Worm (Caenorhabditis elegans) whole organism, midembryonic: ENCODE data around the gene garr-1.
A peak's percentile ranks its signal among the peaks of the same experiment; 100 is the strongest.

ENCODE experiments used
- T22C8.4 ChIP-seq: fragments of 200-800 bp; sonication (Bioruptor generic); IDR thresholded peaks from 2 replicates; pipeline ENCODE4 v1.3.6; 2022; ENCODE audit warnings: missing genetic modification characterization, missing compliant biosample characterization
- cog-1 ChIP-seq: sonication (generic microtip); optimal IDR thresholded peaks from 2 replicates; lab custom pipeline; 2016; ENCODE audit warnings: missing genetic modification characterization, missing compliant biosample characterization
- flt-1 ChIP-seq: fragments of 200-800 bp; sonication (Bioruptor generic); IDR thresholded peaks from 2 replicates; pipeline ENCODE4 v1.3.6; 2022; ENCODE audit warnings: missing genetic modification characterization, missing compliant biosample characterization
- klf-2 ChIP-seq: fragments of 200-800 bp; sonication (Bioruptor generic); conservative IDR thresholded peaks from 2 replicates; pipeline ENCODE4 v1.3.6; 2022; ENCODE audit warnings: missing genetic modification reagents, missing genetic modification characterization, missing compliant biosample characterization
- med-1 ChIP-seq: sonication (generic microtip); optimal IDR thresholded peaks from 2 replicates; lab custom pipeline; 2017; ENCODE audit warnings: missing genetic modification characterization, mild to moderate bottlenecking, missing compliant biosample characterization, antibody characterized with exemption, missing genetic modification reagents; ENCODE audit not compliant: insufficient read depth
- ref-1 ChIP-seq: fragments of 200-800 bp; sonication (Bioruptor generic); conservative IDR thresholded peaks from 2 replicates; pipeline ENCODE4 v1.3.6; 2022; ENCODE audit warnings: missing genetic modification reagents, missing genetic modification characterization, missing compliant biosample characterization
- tab-1 ChIP-seq: fragments of 200-800 bp; sonication (Bioruptor generic); IDR thresholded peaks from 2 replicates; pipeline ENCODE4 v1.3.6; 2022; ENCODE audit warnings: missing genetic modification characterization, missing compliant biosample characterization
- ztf-23 ChIP-seq: fragments of 200-800 bp; sonication (Bioruptor generic); IDR thresholded peaks from 2 replicates; pipeline ENCODE4 v1.3.6; 2022; ENCODE audit warnings: missing genetic modification reagents, missing genetic modification characterization, missing compliant biosample characterization
- ztf-29 ChIP-seq: fragments of 200-800 bp; sonication (Bioruptor generic); IDR thresholded peaks from 2 replicates; pipeline ENCODE4 v1.3.6; 2022; ENCODE audit warnings: missing genetic modification reagents, missing genetic modification characterization, missing compliant biosample characterization

The garr-1 gene

ce11 chrIV:425995-426394, at the start of gene garr-1:
Gene garr-1, plus strand, starts transcription at chrIV:426168.
- TF ChIP-seq ztf-23 (no peak), flt-1 (GFP tag; lab: Robert Waterston, UW) (no peak), T22C8.4 (GFP tag; lab: Robert Waterston, UW) (no peak)

- TF ChIP-seq T22C8.4 (GFP tag; lab: Robert Waterston, UW) (no peak), ref-1 (GFP tag; lab: Robert Waterston, UW) (no peak), med-1 (GFP tag; lab: Kevin White, UChicago) (no peak), tab-1 (GFP tag; lab: Robert Waterston, UW) (no peak), ztf-23 (no peak), flt-1 (GFP tag; lab: Robert Waterston, UW) (no peak), klf-2 (GFP tag; lab: Robert Waterston, UW) (no peak), ztf-29 (GFP tag; lab: Robert Waterston, UW) (no peak), cog-1 (tag; lab: Kevin White, UChicago) (no peak)
Observed at ce11 chrIV:377791-378190, 48.2 kb upstream of the garr-1 start.

- no peak for TF ChIP-seq ref-1 (GFP tag; lab: Robert Waterston, UW)
- no peak for TF ChIP-seq flt-1 (GFP tag; lab: Robert Waterston, UW)
- no peak for TF ChIP-seq cog-1 (tag; lab: Kevin White, UChicago)
- TF ChIP-seq klf-2 (GFP tag; lab: Robert Waterston, UW) = no peak
- TF ChIP-seq med-1 (GFP tag; lab: Kevin White, UChicago) = no peak
- no peak for TF ChIP-seq ztf-23
- no peak for TF ChIP-seq ztf-29 (GFP tag; lab: Robert Waterston, UW)
- no peak for TF ChIP-seq T22C8.4 (GFP tag; lab: Robert Waterston, UW)
- no peak for TF ChIP-seq tab-1 (GFP tag; lab: Robert Waterston, UW)
Observed at ce11 chrIV:378367-378766, 47.6 kb upstream of the garr-1 start.

ce11 chrIV:378838-379237, 47.1 kb upstream of the garr-1 start:
- no peak for TF ChIP-seq ztf-29 (GFP tag; lab: Robert Waterston, UW)
- no peak for TF ChIP-seq med-1 (GFP tag; lab: Kevin White, UChicago)
- TF ChIP-seq cog-1 (tag; lab: Kevin White, UChicago) = no peak
- no peak for TF ChIP-seq ref-1 (GFP tag; lab: Robert Waterston, UW)
- no peak for TF ChIP-seq ztf-23
- no peak for TF ChIP-seq tab-1 (GFP tag; lab: Robert Waterston, UW)
- TF ChIP-seq klf-2 (GFP tag; lab: Robert Waterston, UW) = no peak
- no peak for TF ChIP-seq T22C8.4 (GFP tag; lab: Robert Waterston, UW)
- no peak for TF ChIP-seq flt-1 (GFP tag; lab: Robert Waterston, UW)

- TF ChIP-seq med-1 (GFP tag; lab: Kevin White, UChicago) (no peak), klf-2 (GFP tag; lab: Robert Waterston, UW) (no peak), tab-1 (GFP tag; lab: Robert Waterston, UW) (no peak), T22C8.4 (GFP tag; lab: Robert Waterston, UW) (no peak), ztf-29 (GFP tag; lab: Robert Waterston, UW) (no peak), ref-1 (GFP tag; lab: Robert Waterston, UW) (no peak), ztf-23 (no peak), flt-1 (GFP tag; lab: Robert Waterston, UW) (no peak), cog-1 (tag; lab: Kevin White, UChicago) (no peak)
Observed at ce11 chrIV:379605-380004, 46.4 kb upstream of the garr-1 start.

ce11 chrIV:383135-383731, 42.7 kb upstream of the garr-1 start, which contains the start of gene spl-1:
Gene spl-1, minus strand, starts transcription at chrIV:383185.
- no peak for TF ChIP-seq ztf-29 (GFP tag; lab: Robert Waterston, UW)
- no peak for TF ChIP-seq cog-1 (tag; lab: Kevin White, UChicago)
- TF ChIP-seq ztf-23 = no peak
- TF ChIP-seq flt-1 (GFP tag; lab: Robert Waterston, UW) = no peak
- no peak for TF ChIP-seq med-1 (GFP tag; lab: Kevin White, UChicago)
- TF ChIP-seq T22C8.4 (GFP tag; lab: Robert Waterston, UW) = no peak
- TF ChIP-seq ref-1 (GFP tag; lab: Robert Waterston, UW) = no peak
- no peak for TF ChIP-seq tab-1 (GFP tag; lab: Robert Waterston, UW)
- TF ChIP-seq klf-2 (GFP tag; lab: Robert Waterston, UW) = no peak

ce11 chrIV:385150-385937, 40.6 kb upstream of the garr-1 start, which contains the start of gene rps-24:
Gene rps-24, plus strand, starts transcription at chrIV:385887.
- TF ChIP-seq cog-1 (tag; lab: Kevin White, UChicago) (peak; percentile 84), ztf-23 (peak; percentile 93), tab-1 (GFP tag; lab: Robert Waterston, UW) (peak; percentile 78; the same call in 1 of the 2 replicates), klf-2 (GFP tag; lab: Robert Waterston, UW) (peak; percentile 87), T22C8.4 (GFP tag; lab: Robert Waterston, UW) (peak; percentile 72), flt-1 (GFP tag; lab: Robert Waterston, UW) (peak; percentile 86), ztf-29 (GFP tag; lab: Robert Waterston, UW) (peak; percentile 85), ref-1 (GFP tag; lab: Robert Waterston, UW) (0 out of 2 replicates have a peak, but pooled peaks have one; percentile 39)

- no peak for TF ChIP-seq flt-1 (GFP tag; lab: Robert Waterston, UW)
- TF ChIP-seq ztf-29 (GFP tag; lab: Robert Waterston, UW) = no peak
- no peak for TF ChIP-seq cog-1 (tag; lab: Kevin White, UChicago)
- no peak for TF ChIP-seq tab-1 (GFP tag; lab: Robert Waterston, UW)
- TF ChIP-seq T22C8.4 (GFP tag; lab: Robert Waterston, UW) = no peak
- no peak for TF ChIP-seq med-1 (GFP tag; lab: Kevin White, UChicago)
- TF ChIP-seq klf-2 (GFP tag; lab: Robert Waterston, UW) = no peak
- no peak for TF ChIP-seq ref-1 (GFP tag; lab: Robert Waterston, UW)
- no peak for TF ChIP-seq ztf-23
Observed at ce11 chrIV:386576-386975, 39.4 kb upstream of the garr-1 start, which contains the start of gene T07A9.14. Gene T07A9.14, plus strand, starts transcription at chrIV:386699.
